Worm (Caenorhabditis elegans) whole organism, L4 larva: ENCODE measurements around the gene K02E7.7.
A peak's percentile ranks its signal among the peaks of the same experiment; 100 is the strongest.
"Not testable (repeated sequence)": the region's sequence is repeated elsewhere in the genome, so short reads cannot be mapped to it uniquely, and the experiment has no call there.

ENCODE experiments used
- F10B5.3 ChIP-seq: sonication (generic microtip); optimal IDR thresholded peaks from 2 replicates; lab custom pipeline; 2016; ENCODE audit warnings: mild to moderate bottlenecking, missing genetic modification characterization, missing compliant biosample characterization
- F44E2.7 ChIP-seq: fragments of 200-800 bp; sonication (Bioruptor generic); IDR thresholded peaks from 2 replicates; pipeline ENCODE4 v2.1.2; 2022; ENCODE audit warnings: missing genetic modification characterization, missing compliant biosample characterization
- T20F7.1 ChIP-seq: fragments of 200-800 bp; sonication (Bioruptor generic); optimal IDR thresholded peaks from 2 replicates; lab custom pipeline; 2018; ENCODE audit warnings: mild to moderate bottlenecking, missing genetic modification characterization, missing compliant biosample characterization
- Y105C5A.15 ChIP-seq: fragments of 200-800 bp; sonication (Bioruptor generic); IDR thresholded peaks from 2 replicates; pipeline ENCODE4 v1.3.6; 2022; ENCODE audit warnings: missing genetic modification characterization, missing compliant biosample characterization
- Y75B8A.6 ChIP-seq: fragments of 200-800 bp; sonication (Bioruptor generic); IDR thresholded peaks from 2 replicates; pipeline ENCODE4 v1.3.6; 2022; ENCODE audit warnings: missing genetic modification reagents, missing genetic modification characterization, missing compliant biosample characterization
- arid-1 ChIP-seq: fragments of 200-800 bp; sonication (Bioruptor generic); conservative IDR thresholded peaks from 2 replicates; pipeline ENCODE4 v1.3.6; 2022; ENCODE audit warnings: missing genetic modification reagents, missing genetic modification characterization, missing compliant biosample characterization
- ceh-20 ChIP-seq: fragments of 200-800 bp; sonication (Bioruptor generic); IDR thresholded peaks from 2 replicates; pipeline ENCODE4 v1.3.6; 2022; ENCODE audit warnings: missing genetic modification reagents, missing genetic modification characterization, missing compliant biosample characterization
- ceh-32 ChIP-seq: sonication (generic microtip); optimal IDR thresholded peaks from 2 replicates; lab custom pipeline; 2016; ENCODE audit warnings: mild to moderate bottlenecking, missing genetic modification characterization, missing compliant biosample characterization; ENCODE audit not compliant: poor library complexity
- ceh-44 ChIP-seq: fragments of 200-800 bp; sonication (Bioruptor generic); IDR thresholded peaks from 2 replicates; pipeline ENCODE4 v1.3.6; 2022; ENCODE audit warnings: missing genetic modification reagents, missing genetic modification characterization, missing compliant biosample characterization
- ceh-62 ChIP-seq: sonication (generic microtip); optimal IDR thresholded peaks from 2 replicates; lab custom pipeline; 2017; ENCODE audit warnings: missing biosample characterization, missing genetic modification characterization
- ces-1 ChIP-seq: fragments of 150-350 bp; sonication (generic microtip); optimal IDR thresholded peaks from 4 replicates; lab custom pipeline; 2014; ENCODE audit warnings: missing biosample characterization, missing genetic modification reagents, missing genetic modification characterization
- cey-2 ChIP-seq: sonication (generic microtip); optimal IDR thresholded peaks from 3 replicates; lab custom pipeline; 2017; ENCODE audit warnings: missing genetic modification characterization, mild to moderate bottlenecking, missing compliant biosample characterization, antibody characterized with exemption, borderline replicate concordance; ENCODE audit not compliant: insufficient read depth
- daf-16 ChIP-seq, 3 experiments: sonication (generic microtip); optimal IDR thresholded peaks; 2 replicates each; lab custom pipeline; 2016 to 2017; ENCODE audit warnings: missing genetic modification characterization in 3 of 3, missing genetic modification reagents in 3 of 3, mild to moderate bottlenecking in 2 of 3, missing compliant biosample characterization in 2 of 3, missing biosample characterization in 1 of 3, moderate library complexity in 1 of 3
- daf-8 ChIP-seq: fragments of 200-800 bp; sonication (Bioruptor generic); IDR thresholded peaks from 2 replicates; pipeline ENCODE4 v1.3.6; 2022; ENCODE audit warnings: missing genetic modification characterization, missing compliant biosample characterization
- dmd-9 ChIP-seq: fragments of 200-800 bp; sonication (Bioruptor generic); IDR thresholded peaks from 2 replicates; pipeline ENCODE4 v1.3.6; 2022; ENCODE audit warnings: missing genetic modification reagents, missing genetic modification characterization, missing compliant biosample characterization
- dve-1 ChIP-seq: sonication (generic microtip); optimal IDR thresholded peaks from 2 replicates; lab custom pipeline; 2017; ENCODE audit warnings: antibody characterized with exemption, mild to moderate bottlenecking, missing genetic modification characterization, missing compliant biosample characterization; ENCODE audit not compliant: insufficient read depth
- hlh-11 ChIP-seq: fragments of 200-800 bp; sonication (Bioruptor generic); optimal IDR thresholded peaks from 2 replicates; lab custom pipeline; 2018; ENCODE audit warnings: mild to moderate bottlenecking, missing genetic modification characterization, missing compliant biosample characterization
- jun-1 ChIP-seq: fragments of 150-350 bp; optimal IDR thresholded peaks from 2 replicates; lab custom pipeline; 2014; ENCODE audit warnings: missing biosample characterization, missing genetic modification reagents, missing genetic modification characterization
- lin-1 ChIP-seq: fragments of 200-800 bp; sonication (Bioruptor generic); IDR thresholded peaks from 2 replicates; pipeline ENCODE4 v1.3.6; 2022; ENCODE audit warnings: missing genetic modification reagents, missing genetic modification characterization, missing compliant biosample characterization
- lir-3 ChIP-seq: sonication (generic microtip); optimal IDR thresholded peaks from 2 replicates; lab custom pipeline; 2016; ENCODE audit warnings: mild to moderate bottlenecking, missing genetic modification characterization, missing compliant biosample characterization
- lsy-2 ChIP-seq, 2 experiments: fragments of 150-350 bp in 1 of 2; sonication (generic microtip) in 1 of 2; optimal IDR thresholded peaks; 2 replicates each; lab custom pipeline; 2014 to 2017; ENCODE audit warnings: missing biosample characterization in 2 of 2, missing genetic modification characterization in 2 of 2
- madf-5 ChIP-seq, 2 experiments: fragments of 200-800 bp; sonication (Bioruptor generic); IDR thresholded peaks; 2 replicates each; pipeline ENCODE4 v1.3.6; 2022; ENCODE audit warnings: missing compliant biosample characterization in 2 of 2, missing genetic modification characterization in 2 of 2
- mxl-2 ChIP-seq: fragments of 200-800 bp; sonication (Bioruptor generic); conservative IDR thresholded peaks from 2 replicates; pipeline ENCODE4 v1.3.6; 2022; ENCODE audit warnings: missing genetic modification reagents, missing genetic modification characterization, missing compliant biosample characterization
- mxl-3 ChIP-seq: fragments of 200-800 bp; sonication (Bioruptor generic); optimal IDR thresholded peaks from 2 replicates; lab custom pipeline; 2018; ENCODE audit warnings: mild to moderate bottlenecking, missing genetic modification characterization, missing compliant biosample characterization
- nhr-102 ChIP-seq: sonication (generic microtip); optimal IDR thresholded peaks from 2 replicates; lab custom pipeline; 2016; ENCODE audit warnings: mild to moderate bottlenecking, missing genetic modification characterization, moderate library complexity, missing compliant biosample characterization
- nhr-237 ChIP-seq: sonication (generic microtip); optimal IDR thresholded peaks from 2 replicates; lab custom pipeline; 2017; ENCODE audit warnings: missing biosample characterization, missing genetic modification characterization
- nhr-28 ChIP-seq: fragments of 150-350 bp; optimal IDR thresholded peaks from 2 replicates; lab custom pipeline; 2014; ENCODE audit warnings: missing biosample characterization, missing genetic modification characterization
- nhr-48 ChIP-seq: sonication (generic microtip); optimal IDR thresholded peaks from 2 replicates; lab custom pipeline; 2016; ENCODE audit warnings: mild to moderate bottlenecking, missing genetic modification characterization, missing compliant biosample characterization
- nhr-6 ChIP-seq: fragments of 150-350 bp; optimal IDR thresholded peaks from 2 replicates; lab custom pipeline; 2014; ENCODE audit warnings: missing biosample characterization, missing genetic modification characterization
- nhr-77 ChIP-seq: fragments of 150-350 bp; optimal IDR thresholded peaks from 2 replicates; lab custom pipeline; 2014; ENCODE audit warnings: missing biosample characterization, missing genetic modification characterization
- pha-4 ChIP-seq, 2 experiments: fragments of 150-350 bp in 1 of 2; fragments of 200-800 bp in 1 of 2; sonication (Bioruptor generic) in 1 of 2; IDR thresholded peaks in 1 of 2; optimal IDR thresholded peaks in 1 of 2; 2 replicates each; pipeline versions ENCODE4 v1.3.6 to Lab custom; 2014 to 2022; ENCODE audit warnings: missing genetic modification characterization in 2 of 2, missing genetic modification reagents in 2 of 2, missing biosample characterization in 1 of 2, missing compliant biosample characterization in 1 of 2
- pqm-1 ChIP-seq: sonication (generic microtip); optimal IDR thresholded peaks from 2 replicates; lab custom pipeline; 2017; ENCODE audit warnings: missing biosample characterization, missing genetic modification characterization
- saeg-2 ChIP-seq: fragments of 200-800 bp; sonication (Bioruptor generic); IDR thresholded peaks from 2 replicates; pipeline ENCODE4 v1.3.6; 2022; ENCODE audit warnings: missing genetic modification reagents, missing genetic modification characterization, missing compliant biosample characterization
- set-16 ChIP-seq: fragments of 200-800 bp; sonication (Bioruptor generic); IDR thresholded peaks from 2 replicates; pipeline ENCODE4 v1.3.6; 2022; ENCODE audit warnings: missing genetic modification reagents, missing genetic modification characterization, missing compliant biosample characterization
- snpc-1.2 ChIP-seq: fragments of 200-800 bp; sonication (Bioruptor generic); IDR thresholded peaks from 2 replicates; pipeline ENCODE4 v1.3.6; 2022; ENCODE audit warnings: missing genetic modification reagents, missing genetic modification characterization, missing compliant biosample characterization
- snpc-4 ChIP-seq: fragments of 150-350 bp; optimal IDR thresholded peaks from 2 replicates; lab custom pipeline; 2014; ENCODE audit warnings: missing biosample characterization, missing genetic modification characterization
- tra-1 ChIP-seq: fragments of 200-800 bp; sonication (Bioruptor generic); IDR thresholded peaks from 2 replicates; pipeline ENCODE4 v1.3.6; 2022; ENCODE audit warnings: missing genetic modification reagents, missing genetic modification characterization, missing compliant biosample characterization
- zfp-3 ChIP-seq: fragments of 200-800 bp; sonication (Bioruptor generic); conservative IDR thresholded peaks from 2 replicates; pipeline ENCODE4 v1.3.6; 2022; ENCODE audit warnings: missing genetic modification reagents, missing genetic modification characterization, missing compliant biosample characterization
- zip-2 ChIP-seq: fragments of 150-350 bp; optimal IDR thresholded peaks from 2 replicates; lab custom pipeline; 2014; ENCODE audit warnings: missing biosample characterization, missing genetic modification characterization
- ztf-11 ChIP-seq: fragments of 150-350 bp; optimal IDR thresholded peaks from 2 replicates; lab custom pipeline; 2014; ENCODE audit warnings: missing biosample characterization, missing genetic modification characterization

The K02E7.7 gene

ce11 chrII:1056844-1057243, 2.0 kb downstream of the K02E7.7 start (continued):
- TF ChIP-seq madf-5 (GFP tag; IDR thresholded peaks at IDR 0.05; lab: Robert Waterston, UW) (no peak), Y105C5A.15 (GFP tag; lab: Robert Waterston, UW) (no peak), saeg-2 (GFP tag; lab: Robert Waterston, UW) (no peak), hlh-11 (tag; lab: Kevin White, UChicago) (peak; percentile 76), nhr-6 (tag; lab: Kevin White, UChicago) (no peak), nhr-77 (tag; lab: Kevin White, UChicago) (peak; percentile 34), dve-1 (tag; lab: Kevin White, UChicago) (peak; percentile 60)

DNA sequence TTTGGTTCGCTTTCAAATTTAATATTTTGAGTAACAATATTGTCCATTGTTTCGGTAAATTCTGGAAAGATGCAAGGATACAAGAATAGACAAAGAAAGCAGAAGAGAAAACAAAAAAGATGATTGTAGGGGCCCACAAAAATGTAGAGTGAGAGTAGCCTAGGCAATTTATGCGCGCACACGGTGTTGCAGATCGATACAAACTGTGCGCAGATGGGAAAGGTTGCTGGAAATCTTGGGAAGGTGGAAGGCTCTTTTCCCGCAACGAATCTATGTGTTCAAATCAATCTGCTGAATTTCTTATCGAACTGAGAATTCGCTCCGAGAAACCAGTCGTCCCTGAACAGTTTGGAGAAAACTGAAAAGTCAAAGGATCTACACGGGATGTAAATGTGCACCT, 5.9 kb downstream of the K02E7.7 start, which contains the start of gene btb-10:
Gene btb-10, minus strand, starts transcription at position 101 of the 400 bp plus-strand sequence.
- not testable (repeated sequence) for TF ChIP-seq nhr-102 (tag; lab: Kevin White, UChicago); ceh-44; jun-1 (tag; lab: Kevin White, UChicago)

ce11 chrII:1063926-1064325, 9.1 kb downstream of the K02E7.7 start:
- peak; percentile 62 for TF ChIP-seq nhr-28
- no peak for TF ChIP-seq daf-16 (GFP tag; optimal IDR thresholded peaks at IDR 0.05; lab: Kevin White, UChicago)
- TF ChIP-seq daf-16 (tag; optimal IDR thresholded peaks at IDR 0.05; lab: Kevin White, UChicago) = peak; percentile 33
- peak; percentile 57 for TF ChIP-seq tra-1 (GFP tag; lab: Robert Waterston, UW)
- no peak for TF ChIP-seq dmd-9

DNA sequence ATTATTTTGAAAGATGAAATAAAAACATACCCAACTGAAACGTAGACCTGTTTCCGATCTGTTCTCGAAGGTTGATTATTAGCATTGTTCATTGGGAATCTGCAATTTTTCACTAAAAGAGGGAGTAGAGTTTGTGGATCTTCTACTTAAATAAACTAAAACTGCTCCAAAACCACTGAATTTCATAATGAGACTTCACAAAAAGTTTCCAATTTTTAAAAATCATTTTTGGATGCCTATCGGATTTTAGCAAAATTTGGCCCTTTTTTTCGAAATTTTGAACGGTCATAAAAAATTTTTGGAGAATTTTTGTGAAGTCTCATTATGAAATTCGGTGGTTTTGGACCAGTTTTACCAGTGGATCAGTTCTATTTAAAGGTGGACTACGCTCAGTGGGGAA, 12.1 kb downstream of the K02E7.7 start, which contains the start of gene K02E7.10:
Gene K02E7.10, minus strand, starts transcription at position 101 of the 400 bp plus-strand sequence.
- TF ChIP-seq pqm-1 (tag; lab: Kevin White, UChicago) = no peak
- TF ChIP-seq cey-2 = no peak
- no peak for TF ChIP-seq lsy-2 (tag; optimal IDR thresholded peaks at IDR 0.05; lab: Kevin White, UChicago)
- TF ChIP-seq mxl-3 = no peak
- TF ChIP-seq arid-1 (GFP tag; lab: Robert Waterston, UW) = no peak
- TF ChIP-seq ceh-20 (GFP tag; lab: Robert Waterston, UW) = no peak
- TF ChIP-seq nhr-28 = no peak
- TF ChIP-seq mxl-2 (GFP tag; lab: Robert Waterston, UW) = no peak
- no peak for TF ChIP-seq T20F7.1 (GFP tag; lab: Kevin White, UChicago)
- TF ChIP-seq zfp-3 = no peak
- TF ChIP-seq ceh-32 (tag; lab: Kevin White, UChicago) = no peak
- no peak for TF ChIP-seq Y75B8A.6 (GFP tag; lab: Robert Waterston, UW)
- no peak for TF ChIP-seq nhr-6 (tag; lab: Kevin White, UChicago)
- TF ChIP-seq pha-4 (GFP tag; IDR thresholded peaks at IDR 0.05; lab: Robert Waterston, UW) = no peak
- TF ChIP-seq pha-4 (tag; optimal IDR thresholded peaks at IDR 0.05; lab: Kevin White, UChicago) = no peak
- no peak for TF ChIP-seq F10B5.3 (tag; lab: Kevin White, UChicago)
- TF ChIP-seq set-16 (GFP tag; lab: Robert Waterston, UW) = no peak
- no peak for TF ChIP-seq ceh-62 (tag; lab: Kevin White, UChicago)

DNA sequence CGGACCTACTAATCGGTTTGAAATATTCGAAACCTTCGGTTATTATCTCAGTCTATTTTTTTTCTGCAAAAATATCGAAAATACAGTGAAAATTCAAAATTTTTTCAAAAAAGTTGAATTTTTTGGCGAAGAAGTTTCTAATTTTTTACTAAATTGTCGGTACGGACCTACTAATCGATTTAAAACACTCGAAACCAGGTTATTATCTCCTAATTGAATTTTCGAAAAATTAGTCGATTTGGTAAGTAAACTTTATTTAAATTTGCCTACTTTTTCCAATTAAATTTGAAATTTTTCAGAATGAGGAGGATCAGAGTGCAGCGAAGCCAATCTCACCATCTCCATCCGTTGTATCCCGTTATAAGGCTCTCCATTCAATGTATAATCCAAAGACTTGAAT, 16.1 kb downstream of the K02E7.7 start, which contains the start of gene K02E7.12:
Gene K02E7.12, plus strand, starts transcription at position 301 of the 400 bp plus-strand sequence.
- no peak for TF ChIP-seq lin-1 (GFP tag; lab: Robert Waterston, UW)
- no peak for TF ChIP-seq snpc-4 (tag; lab: Kevin White, UChicago)
- TF ChIP-seq ztf-11 (tag; lab: Kevin White, UChicago) = no peak
- TF ChIP-seq pha-4 (GFP tag; IDR thresholded peaks at IDR 0.05; lab: Robert Waterston, UW) = no peak
- TF ChIP-seq pha-4 (tag; optimal IDR thresholded peaks at IDR 0.05; lab: Kevin White, UChicago) = no peak
- TF ChIP-seq nhr-237 = no peak
- no peak for TF ChIP-seq T20F7.1 (GFP tag; lab: Kevin White, UChicago)
- TF ChIP-seq F44E2.7 (GFP tag; lab: Robert Waterston, UW) = no peak
- no peak for TF ChIP-seq lir-3 (tag; lab: Kevin White, UChicago)
- TF ChIP-seq ceh-44 = no peak
- TF ChIP-seq nhr-48 (tag; lab: Kevin White, UChicago) = no peak
- TF ChIP-seq snpc-1.2 (GFP tag; lab: Robert Waterston, UW) = no peak
- TF ChIP-seq hlh-11 (tag; lab: Kevin White, UChicago) = no peak
- no peak for TF ChIP-seq ces-1 (GFP tag; lab: Kevin White, UChicago)
- TF ChIP-seq daf-16 (GFP tag; optimal IDR thresholded peaks at IDR 0.05; lab: Kevin White, UChicago) = no peak
- no peak for TF ChIP-seq daf-16 (tag; optimal IDR thresholded peaks at IDR 0.05; lab: Kevin White, UChicago)
- TF ChIP-seq daf-8 (GFP tag; lab: Robert Waterston, UW) = no peak
- TF ChIP-seq zip-2 (tag; lab: Kevin White, UChicago) = no peak
- TF ChIP-seq, all 104 proteins: peak for 0
